Fruit fly (Drosophila melanogaster) whole organism, embryonic: ENCODE data around the gene CG4611.

ENCODE experiments used
- ATbp ChIP-seq: fragments of 200-800 bp; sonication (Bioruptor generic); optimal IDR thresholded peaks from 2 replicates; lab custom pipeline; 2017; ENCODE audit warnings: missing biosample characterization, mild to moderate bottlenecking, missing genetic modification characterization, missing genetic modification reagents
- CG10147 ChIP-seq: fragments of 200-800 bp; sonication (Bioruptor generic); optimal IDR thresholded peaks from 2 replicates; lab custom pipeline; 2019; ENCODE audit warnings: missing biosample characterization, mild to moderate bottlenecking, missing genetic modification characterization, moderate library complexity
- CG11696 ChIP-seq: fragments of 200-800 bp; sonication (Bioruptor generic); IDR thresholded peaks from 2 replicates; pipeline ENCODE4 v1.3.6; 2022; ENCODE audit warnings: missing biosample characterization, missing genetic modification characterization
- CG12659 ChIP-seq: fragments of 200-800 bp; sonication (Bioruptor generic); optimal IDR thresholded peaks from 3 replicates; lab custom pipeline; 2017; ENCODE audit warnings: mild to moderate bottlenecking, missing biosample characterization, missing genetic modification reagents, missing genetic modification characterization
- CG12769 ChIP-seq: fragments of 200-800 bp; sonication (Bioruptor generic); optimal IDR thresholded peaks from 2 replicates; lab custom pipeline; 2019; ENCODE audit warnings: missing biosample characterization, mild to moderate bottlenecking, missing genetic modification characterization, moderate library complexity
- CG12942 ChIP-seq: fragments of 200-800 bp; sonication (Bioruptor generic); optimal IDR thresholded peaks from 3 replicates; lab custom pipeline; 2016; ENCODE audit warnings: missing biosample characterization, missing genetic modification characterization
- CG13624 ChIP-seq: fragments of 200-800 bp; sonication (Bioruptor generic); optimal IDR thresholded peaks from 2 replicates; lab custom pipeline; 2016; ENCODE audit warnings: missing biosample characterization, missing genetic modification characterization
- CG15514 ChIP-seq: fragments of 200-800 bp; sonication (Bioruptor generic); optimal IDR thresholded peaks from 3 replicates; lab custom pipeline; 2017; ENCODE audit warnings: missing biosample characterization, missing genetic modification characterization, mild to moderate bottlenecking, moderate library complexity, missing genetic modification reagents
- CG15696 ChIP-seq: fragments of 200-800 bp; sonication (Bioruptor generic); optimal IDR thresholded peaks from 2 replicates; lab custom pipeline; 2019; ENCODE audit warnings: missing biosample characterization, mild to moderate bottlenecking, missing genetic modification characterization, moderate library complexity
- CG1603 ChIP-seq: fragments of 200-800 bp; sonication (Bioruptor generic); optimal IDR thresholded peaks from 2 replicates; lab custom pipeline; 2019; ENCODE audit warnings: missing biosample characterization, mild to moderate bottlenecking, missing genetic modification characterization, moderate library complexity
- CG16815 ChIP-seq: fragments of 200-800 bp; sonication (Bioruptor generic); optimal IDR thresholded peaks from 3 replicates; lab custom pipeline; 2017; ENCODE audit warnings: missing biosample characterization, mild to moderate bottlenecking, missing genetic modification characterization
- CG17186 ChIP-seq: fragments of 200-800 bp; sonication (Bioruptor generic); optimal IDR thresholded peaks from 3 replicates; lab custom pipeline; 2017; ENCODE audit warnings: missing biosample characterization, missing genetic modification reagents, missing genetic modification characterization
- CG17385 ChIP-seq: fragments of 200-800 bp; sonication (Bioruptor generic); optimal IDR thresholded peaks from 3 replicates; lab custom pipeline; 2018; ENCODE audit warnings: missing biosample characterization, mild to moderate bottlenecking, missing genetic modification characterization
- CG1792 ChIP-seq: fragments of 200-800 bp; sonication (Bioruptor generic); optimal IDR thresholded peaks from 2 replicates; lab custom pipeline; 2016; ENCODE audit warnings: missing biosample characterization, missing genetic modification characterization
- CG30431 ChIP-seq: fragments of 200-800 bp; sonication (Bioruptor generic); optimal IDR thresholded peaks from 2 replicates; lab custom pipeline; 2017; ENCODE audit warnings: missing biosample characterization, missing genetic modification characterization
- CG31388 ChIP-seq: fragments of 200-800 bp; sonication (Bioruptor generic); optimal IDR thresholded peaks from 2 replicates; lab custom pipeline; 2016; ENCODE audit warnings: missing biosample characterization, missing genetic modification characterization
- CG5180 ChIP-seq: fragments of 200-800 bp; sonication (Bioruptor generic); optimal IDR thresholded peaks from 3 replicates; lab custom pipeline; 2017; ENCODE audit warnings: missing biosample characterization, missing genetic modification characterization, mild to moderate bottlenecking, moderate library complexity, missing genetic modification reagents
- CG7357 ChIP-seq: fragments of 200-800 bp; sonication (Bioruptor generic); IDR thresholded peaks from 3 replicates; pipeline ENCODE4 v1.3.6; 2022; ENCODE audit warnings: missing biosample characterization, missing genetic modification characterization
- Dp ChIP-seq: fragments of 200-800 bp; sonication (Bioruptor generic); optimal IDR thresholded peaks from 2 replicates; lab custom pipeline; 2018; ENCODE audit warnings: missing biosample characterization, mild to moderate bottlenecking, missing genetic modification characterization, moderate library complexity
- Ets97D ChIP-seq: fragments of 200-800 bp; sonication (Bioruptor generic); optimal IDR thresholded peaks from 3 replicates; lab custom pipeline; 2016; ENCODE audit warnings: missing biosample characterization, missing genetic modification characterization
- Fer1 ChIP-seq: fragments of 200-800 bp; sonication (Bioruptor generic); optimal IDR thresholded peaks from 2 replicates; lab custom pipeline; 2017; ENCODE audit warnings: missing biosample characterization, mild to moderate bottlenecking, missing genetic modification characterization
- Fer2 ChIP-seq: fragments of 200-800 bp; sonication (Bioruptor generic); optimal IDR thresholded peaks from 2 replicates; lab custom pipeline; 2018; ENCODE audit warnings: missing biosample characterization, mild to moderate bottlenecking, missing genetic modification characterization, moderate library complexity
- Hey ChIP-seq: fragments of 200-800 bp; sonication (Bioruptor generic); optimal IDR thresholded peaks from 3 replicates; lab custom pipeline; 2018; ENCODE audit warnings: missing biosample characterization, mild to moderate bottlenecking, missing genetic modification characterization
- Lpt ChIP-seq: fragments of >200 bp; optimal IDR thresholded peaks from 2 replicates; lab custom pipeline; 2018; ENCODE audit warnings: missing biosample characterization, missing genetic modification characterization
- MBD-R2 ChIP-seq: fragments of 200-800 bp; sonication (Bioruptor generic); IDR thresholded peaks from 2 replicates; pipeline ENCODE4 v1.3.6; 2022; ENCODE audit warnings: missing biosample characterization, missing genetic modification characterization
- Med ChIP-seq: fragments of 200-800 bp; sonication (Bioruptor generic); peaks from one replicate; lab custom pipeline; 2016; ENCODE audit warnings: missing biosample characterization, missing genetic modification characterization, mild to moderate bottlenecking, inconsistent platforms, moderate library complexity
- Opbp ChIP-seq: fragments of 200-800 bp; sonication (Bioruptor generic); IDR thresholded peaks from 3 replicates; pipeline ENCODE4 v1.3.6; 2022; ENCODE audit warnings: missing biosample characterization, missing genetic modification characterization; ENCODE audit not compliant: partially characterized antibody
- PHDP ChIP-seq: fragments of 200-800 bp; sonication (Bioruptor generic); optimal IDR thresholded peaks from 3 replicates; lab custom pipeline; 2018; ENCODE audit warnings: missing biosample characterization, mild to moderate bottlenecking, missing genetic modification characterization, moderate library complexity
- Ravus ChIP-seq: fragments of 200-800 bp; sonication (Bioruptor generic); IDR thresholded peaks from 2 replicates; pipeline ENCODE4 v1.3.6; 2022; ENCODE audit warnings: missing biosample characterization, missing genetic modification characterization
- ac ChIP-seq: fragments of 200-800 bp; sonication (Bioruptor generic); optimal IDR thresholded peaks from 3 replicates; lab custom pipeline; 2017; ENCODE audit warnings: missing biosample characterization, mild to moderate bottlenecking, missing genetic modification characterization
- al ChIP-seq: fragments of 200-800 bp; sonication (Bioruptor generic); IDR thresholded peaks from 2 replicates; pipeline ENCODE4 v1.3.6; 2022; ENCODE audit warnings: missing biosample characterization, missing genetic modification characterization
- corto ChIP-seq: fragments of 200-800 bp; sonication (Bioruptor generic); optimal IDR thresholded peaks from 2 replicates; lab custom pipeline; 2016; ENCODE audit warnings: missing biosample characterization, mild to moderate bottlenecking, missing genetic modification characterization, moderate library complexity
- cwo ChIP-seq: fragments of 200-800 bp; sonication (Bioruptor generic); optimal IDR thresholded peaks from 3 replicates; lab custom pipeline; 2017; ENCODE audit warnings: missing biosample characterization, missing genetic modification characterization, mild to moderate bottlenecking, moderate library complexity, missing genetic modification reagents
- gfzf ChIP-seq: fragments of 200-800 bp; sonication (Bioruptor generic); optimal IDR thresholded peaks from 2 replicates; lab custom pipeline; 2016; ENCODE audit warnings: missing biosample characterization, mild to moderate bottlenecking, missing genetic modification characterization, moderate library complexity
- grau ChIP-seq: fragments of 200-800 bp; optimal IDR thresholded peaks from 3 replicates; lab custom pipeline; 2019; ENCODE audit warnings: missing biosample characterization, mild to moderate bottlenecking, missing genetic modification characterization, moderate library complexity
- h ChIP-seq: fragments of >200 bp; optimal IDR thresholded peaks from 2 replicates; lab custom pipeline; 2017
- ham ChIP-seq: fragments of 200-800 bp; sonication (Bioruptor generic); IDR thresholded peaks from 2 replicates; pipeline ENCODE4 v1.3.6; 2022; ENCODE audit warnings: missing biosample characterization, missing genetic modification characterization
- jigr1 ChIP-seq: fragments of 200-800 bp; sonication (Bioruptor generic); IDR thresholded peaks from 3 replicates; pipeline ENCODE4 v1.3.6; 2022; ENCODE audit warnings: missing biosample characterization, missing genetic modification characterization
- jing ChIP-seq: fragments of 200-800 bp; sonication (Bioruptor generic); optimal IDR thresholded peaks from 2 replicates; lab custom pipeline; 2018; ENCODE audit warnings: missing biosample characterization, mild to moderate bottlenecking, missing genetic modification characterization
- lmd ChIP-seq: fragments of 200-800 bp; sonication (Bioruptor generic); IDR thresholded peaks from 2 replicates; pipeline ENCODE4 v1.3.6; 2022; ENCODE audit warnings: missing biosample characterization, missing genetic modification characterization
- mld ChIP-seq: fragments of 200-800 bp; sonication (Bioruptor generic); IDR thresholded peaks from 3 replicates; pipeline ENCODE4 v1.3.6; 2022; ENCODE audit warnings: missing biosample characterization, missing genetic modification characterization; ENCODE audit not compliant: partially characterized antibody
- pfk ChIP-seq: fragments of 200-800 bp; sonication (Bioruptor generic); optimal IDR thresholded peaks from 2 replicates; lab custom pipeline; 2018; ENCODE audit warnings: missing biosample characterization, mild to moderate bottlenecking, missing genetic modification characterization, moderate library complexity
- pho ChIP-seq: fragments of 200-800 bp; sonication (Bioruptor generic); optimal IDR thresholded peaks from 2 replicates; lab custom pipeline; 2016; ENCODE audit warnings: missing biosample characterization, missing genetic modification characterization
- salm ChIP-seq: fragments of 200-800 bp; sonication (Bioruptor generic); optimal IDR thresholded peaks from 2 replicates; lab custom pipeline; 2018; ENCODE audit warnings: missing biosample characterization, mild to moderate bottlenecking, missing genetic modification characterization
- sc ChIP-seq, 3 experiments: fragments of >200 bp in 2 of 3; fragments of 200-800 bp in 1 of 3; sonication (Bioruptor generic) in 1 of 3; optimal IDR thresholded peaks; 2 replicates in 2 of 3; 3 replicates in 1 of 3; lab custom pipeline; 2017; ENCODE audit warnings: mild to moderate bottlenecking in 1 of 3, missing biosample characterization in 1 of 3, missing genetic modification characterization in 1 of 3, missing genetic modification reagents in 1 of 3
- schlank ChIP-seq: fragments of 200-800 bp; sonication (Bioruptor generic); optimal IDR thresholded peaks from 2 replicates; lab custom pipeline; 2018; ENCODE audit warnings: missing biosample characterization, mild to moderate bottlenecking, missing genetic modification characterization
- slou ChIP-seq: fragments of 200-800 bp; sonication (Bioruptor generic); optimal IDR thresholded peaks from 3 replicates; lab custom pipeline; 2016; ENCODE audit warnings: missing biosample characterization, missing genetic modification characterization
- sna ChIP-seq: fragments of 200-800 bp; sonication (Bioruptor generic); IDR thresholded peaks from 2 replicates; pipeline ENCODE4 v1.3.6; 2022; ENCODE audit warnings: missing biosample characterization, missing genetic modification characterization; ENCODE audit not compliant: partially characterized antibody
- yki ChIP-seq: fragments of >200 bp; optimal IDR thresholded peaks from 3 replicates; lab custom pipeline; 2018

The CG4611 gene

dm6 chr3L:5184860-5185639 is 48.9 kb downstream of the CG4611 start (continued):
- TF ChIP-seq Opbp (GFP tag; lab: Robert Waterston, UW), result no peak
- TF ChIP-seq CG1603 (tag; lab: Kevin White, UChicago), result peak; percentile 6
- peak; percentile 65 for TF ChIP-seq CG12659 (GFP tag; lab: Kevin White, UChicago)
- TF ChIP-seq mld (GFP tag; lab: Robert Waterston, UW), result no peak
- no peak for TF ChIP-seq corto
- no peak for TF ChIP-seq CG7357 (GFP tag; lab: Robert Waterston, UW)
- TF ChIP-seq yki (lab: Kevin White, UChicago), result peak; percentile 85
- no peak for TF ChIP-seq CG15514
- no peak for TF ChIP-seq schlank (tag; lab: Kevin White, UChicago)
- no peak for TF ChIP-seq jing
- TF ChIP-seq CG10147 (GFP tag; lab: Kevin White, UChicago), result peak; percentile 8
- peak; percentile 58 for TF ChIP-seq cwo (GFP tag; lab: Kevin White, UChicago)
- TF ChIP-seq CG16815 (GFP tag; lab: Kevin White, UChicago), result peak; percentile 47
- peak; percentile 73 for TF ChIP-seq sna (GFP tag; lab: Robert Waterston, UW)
- peak; percentile 10 for TF ChIP-seq CG5180 (GFP tag; lab: Kevin White, UChicago)
- no peak for TF ChIP-seq salm
- peak; percentile 19 for TF ChIP-seq CG30431 (GFP tag; lab: Kevin White, UChicago)
- no peak for TF ChIP-seq CG12769 (tag; lab: Kevin White, UChicago)
- peak; percentile 54; the same call in 1 of the 2 replicates for TF ChIP-seq lmd (GFP tag; lab: Robert Waterston, UW)
- no peak for TF ChIP-seq ham
- TF ChIP-seq Ravus (GFP tag; lab: Robert Waterston, UW), result no peak
- no peak for TF ChIP-seq CG31388 (GFP tag; lab: Kevin White, UChicago)
- TF ChIP-seq CG17385 (GFP tag; lab: Kevin White, UChicago), result peak; percentile 86
- peak; percentile 27; the same call in 1 of the 2 replicates for TF ChIP-seq MBD-R2
- peak; percentile 35 for TF ChIP-seq Fer1
- TF ChIP-seq ac (GFP tag; lab: Kevin White, UChicago), result no peak
- TF ChIP-seq PHDP (tag; lab: Kevin White, UChicago), result peak; percentile 48
- no peak for TF ChIP-seq CG17186 (GFP tag; lab: Kevin White, UChicago)
- TF ChIP-seq grau (tag; lab: Kevin White, UChicago), result peak; percentile 73
- peak; percentile 43 for TF ChIP-seq Ets97D (GFP tag; lab: Kevin White, UChicago)
- no peak for TF ChIP-seq sc (optimal IDR thresholded peaks at IDR 0.05; lab: Kevin White, UChicago)
- no peak for TF ChIP-seq sc (GFP tag; optimal IDR thresholded peaks at IDR 0.05; lab: Kevin White, UChicago)
- TF ChIP-seq slou (GFP tag; lab: Kevin White, UChicago), result no peak
- TF ChIP-seq Med, result peak; percentile 86
- TF ChIP-seq Lpt, result no peak
- no peak for TF ChIP-seq Hey (tag; lab: Kevin White, UChicago)
- no peak for TF ChIP-seq pfk
- no peak for TF ChIP-seq Fer2 (tag; lab: Kevin White, UChicago)
- no peak for TF ChIP-seq h (lab: Kevin White, UChicago)
- no peak for TF ChIP-seq Dp
- no peak for TF ChIP-seq CG11696
- TF ChIP-seq ATbp, result no peak
- peak; percentile 69 for TF ChIP-seq pho (GFP tag; lab: Kevin White, UChicago)
- TF ChIP-seq CG13624 (GFP tag; lab: Kevin White, UChicago), result peak; percentile 48
- TF ChIP-seq CG12942 (GFP tag; lab: Kevin White, UChicago), result peak; percentile 58
- TF ChIP-seq al (GFP tag; lab: Robert Waterston, UW), result peak; percentile 53; the same call in 1 of the 2 replicates
- TF ChIP-seq gfzf (GFP tag; lab: Kevin White, UChicago), result no peak
- peak; percentile 24 for TF ChIP-seq CG1792 (GFP tag; lab: Kevin White, UChicago)
- no peak for TF ChIP-seq CG15696 (tag; lab: Kevin White, UChicago)
- no peak for TF ChIP-seq jigr1 (GFP tag; lab: Robert Waterston, UW)
